Fruit fly (Drosophila melanogaster): ENCODE data around the gene CG8128.

CG8128 gene

DNA sequence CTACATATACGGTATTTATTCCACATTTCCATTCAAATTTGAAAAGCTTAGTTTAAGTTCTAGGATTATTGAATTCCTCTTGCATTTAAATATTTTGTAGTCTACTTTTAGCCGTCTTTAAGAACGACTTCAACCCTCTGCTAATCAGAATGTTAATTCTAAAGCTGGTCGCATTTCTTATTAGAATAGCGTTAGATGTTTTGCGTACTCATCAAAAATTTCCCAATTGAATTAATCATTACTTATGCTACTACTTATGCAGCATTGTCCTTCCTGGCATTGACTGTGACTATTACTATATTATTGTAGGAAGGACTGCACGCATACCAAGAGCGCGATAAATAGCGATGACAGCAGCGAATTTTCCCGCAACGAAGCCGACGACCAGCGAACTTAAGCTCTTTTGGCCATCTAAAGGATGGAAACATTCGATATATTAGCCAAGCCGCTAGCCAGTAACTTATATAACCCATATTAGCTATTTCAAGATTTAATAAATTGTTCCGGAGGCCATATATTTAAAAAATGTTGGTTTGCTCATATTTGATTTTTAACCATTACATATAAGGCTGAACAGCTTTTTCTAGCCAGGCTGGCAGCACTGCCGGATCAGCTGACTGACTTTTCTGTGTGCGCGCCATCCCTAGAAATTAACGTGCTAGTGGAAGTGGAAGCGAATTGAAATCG lies at the start of gene CG8128:
CG8128 (plus strand) TSS at position 641 of the 687 bp plus-strand sequence.
- TF ChIP-seq Dif (GFP tag; optimal IDR thresholded peaks at IDR 0.05; ENCODE audit: partially characterized antibody) (no peak), Mio (GFP tag; optimal IDR thresholded peaks at IDR 0.05) (no peak), woc (GFP tag; optimal IDR thresholded peaks at IDR 0.05) (peak; percentile 55), Hr83 (GFP tag; optimal IDR thresholded peaks at IDR 0.05; ENCODE audit: poor library complexity, severe bottlenecking) (no peak), OdsH (GFP tag; optimal IDR thresholded peaks at IDR 0.05) (no peak), fru (GFP tag; optimal IDR thresholded peaks at IDR 0.05) (no peak), pan (optimal IDR thresholded peaks at IDR 0.05) (no peak), Myc (optimal IDR thresholded peaks at IDR 0.05) (peak; percentile 93), dmrt93B (GFP tag; optimal IDR thresholded peaks at IDR 0.05) (no peak), CG32264 (GFP tag; optimal IDR thresholded peaks at IDR 0.05) (no peak), HLH106 (tag; optimal IDR thresholded peaks at IDR 0.05) (peak; percentile 31), foxo (GFP tag; optimal IDR thresholded peaks at IDR 0.05) (no peak), Rel (GFP tag; optimal IDR thresholded peaks at IDR 0.05) (no peak), Rel (tag; optimal IDR thresholded peaks at IDR 0.05) (no peak), sage (GFP tag; optimal IDR thresholded peaks at IDR 0.05) (no peak), tai (GFP tag; optimal IDR thresholded peaks at IDR 0.05) (no peak), Abd-B (GFP tag; optimal IDR thresholded peaks at IDR 0.05) (no peak), GATAd (GFP tag; optimal IDR thresholded peaks at IDR 0.05) (no peak), Jra (GFP tag; optimal IDR thresholded peaks at IDR 0.05) (no peak), ey (GFP tag; optimal IDR thresholded peaks at IDR 0.05) (peak; percentile 14), Sp1 (GFP tag; optimal IDR thresholded peaks at IDR 0.05) (no peak)

DNA sequence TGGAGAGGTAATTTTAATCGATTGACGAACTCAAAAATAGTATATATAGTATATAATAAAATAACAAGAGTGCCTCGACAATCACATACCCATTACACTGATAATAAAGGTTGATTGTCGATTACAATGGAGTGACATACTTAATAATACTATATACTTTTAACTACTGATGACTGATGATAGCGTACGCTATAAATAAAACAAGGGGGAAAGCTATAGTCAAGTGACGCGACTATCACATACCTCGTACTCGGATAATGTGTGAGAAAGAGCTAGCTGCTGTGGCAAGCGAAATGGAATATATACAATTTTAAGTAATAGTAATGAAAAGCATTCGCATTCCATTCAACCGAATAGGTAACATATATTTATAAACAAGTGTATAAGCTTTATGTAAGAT lies 49.1 kb upstream of the CG8128 start:
- TF ChIP-seq rgr (GFP tag; optimal IDR thresholded peaks at IDR 0.05): no peak
- no peak for TF ChIP-seq pan (optimal IDR thresholded peaks at IDR 0.05)
- no peak for TF ChIP-seq br (GFP tag; optimal IDR thresholded peaks at IDR 0.05)
- no peak for TF ChIP-seq CG9705 (GFP tag; optimal IDR thresholded peaks at IDR 0.05)
- TF ChIP-seq h (GFP tag; optimal IDR thresholded peaks at IDR 0.05): no peak
- no peak for TF ChIP-seq CrebA (GFP tag; optimal IDR thresholded peaks at IDR 0.05; ENCODE audit: borderline replicate concordance)
- TF ChIP-seq woc (GFP tag; optimal IDR thresholded peaks at IDR 0.05): no peak
- no peak for TF ChIP-seq dl (GFP tag; optimal IDR thresholded peaks at IDR 0.05; ENCODE audit: insufficient read depth in 1 of 2, partially characterized antibody in 2 of 2)
- TF ChIP-seq ey (GFP tag; optimal IDR thresholded peaks at IDR 0.05): no peak
- no peak for TF ChIP-seq fru (GFP tag; optimal IDR thresholded peaks at IDR 0.05)

DNA sequence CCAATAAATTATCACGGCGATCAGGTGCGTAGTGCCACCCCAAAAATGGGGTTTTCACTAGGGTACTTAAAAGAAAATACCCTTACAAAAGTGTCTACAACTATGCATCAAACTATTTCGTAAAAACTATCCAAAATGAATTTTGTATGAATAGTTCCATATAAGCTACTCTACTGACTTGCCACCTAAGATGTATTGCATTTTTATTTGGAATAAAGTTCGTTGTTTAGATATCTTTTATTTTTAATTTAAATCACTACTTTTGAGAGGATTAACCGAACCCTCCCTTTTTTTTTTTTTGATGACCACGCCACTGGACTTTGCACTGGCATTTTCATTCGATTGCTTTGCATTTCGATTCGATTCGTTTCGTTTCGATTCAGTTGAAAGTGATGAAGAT lies 47.8 kb upstream of the CG8128 start:
- TF ChIP-seq Hr78 (GFP tag; optimal IDR thresholded peaks at IDR 0.05) (no peak), foxo (GFP tag; optimal IDR thresholded peaks at IDR 0.05) (peak in 1 of 2 experiments; percentile 7), Hr83 (GFP tag; optimal IDR thresholded peaks at IDR 0.05; ENCODE audit: poor library complexity, severe bottlenecking) (no peak), Abd-B (GFP tag; optimal IDR thresholded peaks at IDR 0.05) (no peak), Mio (GFP tag; optimal IDR thresholded peaks at IDR 0.05) (no peak), OdsH (GFP tag; optimal IDR thresholded peaks at IDR 0.05) (no peak), CG32264 (GFP tag; optimal IDR thresholded peaks at IDR 0.05) (no peak)

DNA sequence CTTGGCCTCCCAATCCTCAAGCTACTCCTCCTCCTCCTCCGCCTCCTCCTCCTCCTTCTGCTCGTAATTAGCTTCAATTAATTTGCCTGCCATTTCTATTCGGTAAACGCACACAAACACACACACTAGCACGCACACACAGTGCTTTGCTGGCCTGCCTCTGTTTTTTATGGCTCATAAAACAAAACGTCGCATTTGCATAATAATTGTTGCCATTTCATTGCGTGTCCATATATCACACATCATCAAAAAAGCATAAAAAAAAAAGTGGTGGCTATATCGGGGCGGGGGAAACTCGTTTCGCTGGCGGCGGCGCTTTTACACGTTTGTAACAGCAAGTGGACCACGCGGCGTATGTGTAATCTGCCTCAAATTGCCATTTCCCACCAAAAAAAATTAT lies 45.7 kb upstream of the CG8128 start:
- TF ChIP-seq Dif (GFP tag; optimal IDR thresholded peaks at IDR 0.05; ENCODE audit: partially characterized antibody): no peak
- no peak for TF ChIP-seq ey (GFP tag; optimal IDR thresholded peaks at IDR 0.05)
- no peak for TF ChIP-seq psq (GFP tag; optimal IDR thresholded peaks at IDR 0.05)
- no peak for TF ChIP-seq OdsH (GFP tag; optimal IDR thresholded peaks at IDR 0.05)
- TF ChIP-seq CG9705 (GFP tag; optimal IDR thresholded peaks at IDR 0.05): no peak
- TF ChIP-seq dmrt93B (GFP tag; optimal IDR thresholded peaks at IDR 0.05): no peak
- no peak for TF ChIP-seq GATAd (GFP tag; optimal IDR thresholded peaks at IDR 0.05)
- no peak for TF ChIP-seq jim (GFP tag; optimal IDR thresholded peaks at IDR 0.05)
- no peak for TF ChIP-seq sv (GFP tag; optimal IDR thresholded peaks at IDR 0.05)
- no peak for TF ChIP-seq N (GFP tag; optimal IDR thresholded peaks at IDR 0.05)
- TF ChIP-seq Rel (GFP tag; optimal IDR thresholded peaks at IDR 0.05): no peak
- TF ChIP-seq Rel (tag; optimal IDR thresholded peaks at IDR 0.05): no peak
- TF ChIP-seq CG32264 (GFP tag; optimal IDR thresholded peaks at IDR 0.05): no peak
- no peak for TF ChIP-seq usp (GFP tag; optimal IDR thresholded peaks at IDR 0.05)
